Worm (Caenorhabditis elegans) whole organism, midembryonic: ENCODE data around the gene srp-8.

Source experiments
- T22C8.4 ChIP-seq: fragments of 200-800 bp; sonication (Bioruptor generic); IDR thresholded peaks from 2 replicates; pipeline ENCODE4 v1.3.6; 2022; ENCODE audit warnings: missing genetic modification characterization, missing compliant biosample characterization
- ref-1 ChIP-seq: fragments of 200-800 bp; sonication (Bioruptor generic); conservative IDR thresholded peaks from 2 replicates; pipeline ENCODE4 v1.3.6; 2022; ENCODE audit warnings: missing genetic modification reagents, missing genetic modification characterization, missing compliant biosample characterization

- no peak for TF ChIP-seq ref-1 (GFP tag; lab: Robert Waterston, UW)
- TF ChIP-seq T22C8.4 (GFP tag; lab: Robert Waterston, UW), result no peak
These were observed 36.1 kb downstream of the srp-8 start for ce11 chrV:8219550-8219949.
